Fruit fly (Drosophila melanogaster) whole organism, embryonic: Measurements from ENCODE around the gene CG2614.
A peak's percentile ranks its signal among the peaks of the same experiment; 100 is the strongest.

Experiments used
- Awh ChIP-seq: fragments of 200-800 bp; sonication (Bioruptor generic); IDR thresholded peaks from 2 replicates; pipeline ENCODE4, ENCODE4 v1.3.6; 2022; ENCODE audit warnings: missing biosample characterization, missing genetic modification characterization
- Bgb ChIP-seq: fragments of 200-800 bp; sonication (Bioruptor generic); IDR thresholded peaks from 2 replicates; pipeline ENCODE4 v1.3.6; 2022; ENCODE audit warnings: missing biosample characterization, missing genetic modification characterization; ENCODE audit not compliant: partially characterized antibody
- CG10565 ChIP-seq: fragments of 200-800 bp; sonication (Bioruptor generic); optimal IDR thresholded peaks from 3 replicates; lab custom pipeline; 2016; ENCODE audit warnings: missing biosample characterization, mild to moderate bottlenecking, missing genetic modification characterization
- CG11695 ChIP-seq: fragments of 200-800 bp; sonication (Bioruptor generic); IDR thresholded peaks from 3 replicates; pipeline ENCODE4 v1.3.6; 2022; ENCODE audit warnings: missing biosample characterization, missing genetic modification characterization
- CG12071 ChIP-seq: fragments of 200-800 bp; sonication (Bioruptor generic); optimal IDR thresholded peaks from 3 replicates; lab custom pipeline; 2018; ENCODE audit warnings: missing biosample characterization, mild to moderate bottlenecking, missing genetic modification characterization
- CG12104 ChIP-seq: fragments of 200-800 bp; sonication (Bioruptor generic); optimal IDR thresholded peaks from 3 replicates; lab custom pipeline; 2016; ENCODE audit warnings: missing biosample characterization, missing genetic modification characterization
- CG12769 ChIP-seq: fragments of 200-800 bp; sonication (Bioruptor generic); optimal IDR thresholded peaks from 2 replicates; lab custom pipeline; 2019; ENCODE audit warnings: missing biosample characterization, mild to moderate bottlenecking, missing genetic modification characterization, moderate library complexity
- CG13123 ChIP-seq: fragments of 200-800 bp; sonication (Bioruptor generic); optimal IDR thresholded peaks from 2 replicates; lab custom pipeline; 2016; ENCODE audit warnings: missing biosample characterization, missing genetic modification characterization
- CG14667 ChIP-seq: fragments of 200-800 bp; sonication (Bioruptor generic); IDR thresholded peaks from 2 replicates; pipeline ENCODE4 v1.3.6; 2022; ENCODE audit warnings: missing biosample characterization, missing genetic modification characterization
- CG14860 ChIP-seq: fragments of 200-800 bp; sonication (Bioruptor generic); IDR thresholded peaks from 3 replicates; pipeline ENCODE4 v1.3.6; 2022; ENCODE audit warnings: missing biosample characterization, missing genetic modification characterization; ENCODE audit not compliant: partially characterized antibody
- CG17912 ChIP-seq: fragments of 200-800 bp; sonication (Bioruptor generic); optimal IDR thresholded peaks from 2 replicates; lab custom pipeline; 2018; ENCODE audit warnings: missing biosample characterization, mild to moderate bottlenecking, missing genetic modification characterization
- CG30020 ChIP-seq: fragments of 200-800 bp; optimal IDR thresholded peaks from 2 replicates; lab custom pipeline; 2019; ENCODE audit warnings: missing biosample characterization, mild to moderate bottlenecking, missing genetic modification characterization, moderate library complexity
- CG31388 ChIP-seq: fragments of 200-800 bp; sonication (Bioruptor generic); optimal IDR thresholded peaks from 2 replicates; lab custom pipeline; 2016; ENCODE audit warnings: missing biosample characterization, missing genetic modification characterization
- CG4282 ChIP-seq: fragments of 200-800 bp; sonication (Bioruptor generic); optimal IDR thresholded peaks from 2 replicates; lab custom pipeline; 2016; ENCODE audit warnings: missing biosample characterization, missing genetic modification characterization
- CG4328 ChIP-seq: fragments of 200-800 bp; sonication (Bioruptor generic); optimal IDR thresholded peaks from 3 replicates; lab custom pipeline; 2017; ENCODE audit warnings: missing biosample characterization, missing genetic modification reagents, missing genetic modification characterization
- CG6791 ChIP-seq: fragments of 200-800 bp; sonication (Bioruptor generic); IDR thresholded peaks from 3 replicates; pipeline ENCODE4 v1.3.6; 2022; ENCODE audit warnings: missing biosample characterization, missing genetic modification characterization; ENCODE audit not compliant: partially characterized antibody
- CG6854 ChIP-seq: fragments of 200-800 bp; sonication (Bioruptor generic); optimal IDR thresholded peaks from 3 replicates; lab custom pipeline; 2017; ENCODE audit warnings: missing biosample characterization, mild to moderate bottlenecking, missing genetic modification characterization
- CG7963 ChIP-seq: fragments of 200-800 bp; sonication (Bioruptor generic); IDR thresholded peaks from 3 replicates; pipeline ENCODE4 v1.3.6; 2022; ENCODE audit warnings: missing biosample characterization, missing genetic modification characterization; ENCODE audit not compliant: partially characterized antibody
- CG9797 ChIP-seq: fragments of 200-800 bp; sonication (Bioruptor generic); optimal IDR thresholded peaks from 3 replicates; lab custom pipeline; 2018; ENCODE audit warnings: missing biosample characterization, mild to moderate bottlenecking, missing genetic modification characterization
- CHES-1-like ChIP-seq: fragments of 200-800 bp; sonication (Bioruptor generic); optimal IDR thresholded peaks from 2 replicates; lab custom pipeline; 2016; ENCODE audit warnings: missing biosample characterization, missing genetic modification characterization
- CoRest ChIP-seq: fragments of 200-800 bp; sonication (Bioruptor generic); optimal IDR thresholded peaks from 3 replicates; lab custom pipeline; 2018; ENCODE audit warnings: missing biosample characterization, mild to moderate bottlenecking, missing genetic modification characterization, moderate library complexity
- Dp ChIP-seq: fragments of 200-800 bp; sonication (Bioruptor generic); optimal IDR thresholded peaks from 2 replicates; lab custom pipeline; 2018; ENCODE audit warnings: missing biosample characterization, mild to moderate bottlenecking, missing genetic modification characterization, moderate library complexity
- E2f2 ChIP-seq: fragments of 200-800 bp; sonication (Bioruptor generic); IDR thresholded peaks from 2 replicates; pipeline ENCODE4 v1.3.6; 2022; ENCODE audit warnings: missing biosample characterization, missing genetic modification characterization
- GATAe ChIP-seq: fragments of 200-800 bp; sonication (Bioruptor generic); conservative IDR thresholded peaks from 2 replicates; pipeline ENCODE4 v1.3.6; 2022; ENCODE audit warnings: missing biosample characterization, missing genetic modification characterization
- MBD-R2 ChIP-seq: fragments of 200-800 bp; sonication (Bioruptor generic); IDR thresholded peaks from 2 replicates; pipeline ENCODE4 v1.3.6; 2022; ENCODE audit warnings: missing biosample characterization, missing genetic modification characterization
- MESR4 ChIP-seq: fragments of 200-800 bp; sonication (Bioruptor generic); optimal IDR thresholded peaks from 2 replicates; lab custom pipeline; 2018; ENCODE audit warnings: missing biosample characterization, mild to moderate bottlenecking, missing genetic modification characterization, moderate library complexity
- Med ChIP-seq: fragments of 200-800 bp; sonication (Bioruptor generic); peaks from one replicate; lab custom pipeline; 2016; ENCODE audit warnings: missing biosample characterization, missing genetic modification characterization, mild to moderate bottlenecking, inconsistent platforms, moderate library complexity
- Nf-YA ChIP-seq: fragments of 200-800 bp; sonication (Bioruptor generic); IDR thresholded peaks from 2 replicates; pipeline ENCODE4 v1.3.6; 2022; ENCODE audit warnings: missing biosample characterization, missing genetic modification characterization
- Ptx1 ChIP-seq: fragments of 200-800 bp; sonication (Bioruptor generic); IDR thresholded peaks from 2 replicates; pipeline ENCODE4 v1.3.6; 2022; ENCODE audit warnings: missing biosample characterization, missing genetic modification characterization
- Rfx ChIP-seq: fragments of 200-800 bp; sonication (Bioruptor generic); IDR thresholded peaks from 2 replicates; pipeline ENCODE4 v1.3.6; 2022; ENCODE audit warnings: missing biosample characterization, missing genetic modification characterization
- Scr ChIP-seq: fragments of 200-800 bp; sonication (Bioruptor generic); IDR thresholded peaks from 2 replicates; pipeline ENCODE4 v1.3.6; 2022; ENCODE audit warnings: missing biosample characterization, missing genetic modification characterization; ENCODE audit not compliant: partially characterized antibody
- TFAM ChIP-seq: fragments of 200-800 bp; sonication (Bioruptor generic); optimal IDR thresholded peaks from 2 replicates; lab custom pipeline; 2017; ENCODE audit warnings: missing biosample characterization, missing genetic modification characterization, inconsistent platforms
- amos ChIP-seq: fragments of 200-800 bp; sonication (Bioruptor generic); IDR thresholded peaks from 2 replicates; pipeline ENCODE4 v1.3.6; 2022; ENCODE audit warnings: missing biosample characterization, missing genetic modification characterization; ENCODE audit not compliant: partially characterized antibody
- bbx ChIP-seq: fragments of 200-800 bp; sonication (Bioruptor generic); IDR thresholded peaks from 2 replicates; pipeline ENCODE4 v1.3.6; 2022; ENCODE audit warnings: missing biosample characterization, missing genetic modification characterization; ENCODE audit not compliant: partially characterized antibody
- br ChIP-seq: fragments of >200 bp; optimal IDR thresholded peaks from 2 replicates; lab custom pipeline; 2017
- btn ChIP-seq: fragments of 200-800 bp; sonication (Bioruptor generic); optimal IDR thresholded peaks from 2 replicates; lab custom pipeline; 2016; ENCODE audit warnings: missing biosample characterization, missing genetic modification characterization
- ci ChIP-seq: fragments of 200-800 bp; sonication (Bioruptor generic); IDR thresholded peaks from 3 replicates; pipeline ENCODE4 v1.3.6; 2022; ENCODE audit warnings: missing biosample characterization, missing genetic modification characterization
- dm ChIP-seq: fragments of 200-800 bp; sonication (Bioruptor generic); optimal IDR thresholded peaks from 3 replicates; lab custom pipeline; 2016; ENCODE audit warnings: missing biosample characterization, missing genetic modification characterization
- esg ChIP-seq: fragments of 200-800 bp; sonication (Bioruptor generic); conservative IDR thresholded peaks from 2 replicates; pipeline ENCODE4 v1.3.6; 2022; ENCODE audit warnings: missing biosample characterization, missing genetic modification characterization
- eve ChIP-seq, 2 experiments: fragments of >200 bp; optimal IDR thresholded peaks; 2 replicates each; lab custom pipeline; 2017; ENCODE audit warnings: missing biosample characterization in 2 of 2, missing genetic modification characterization in 2 of 2
- gsb-n ChIP-seq: fragments of 200-800 bp; sonication (Bioruptor generic); optimal IDR thresholded peaks from 3 replicates; lab custom pipeline; 2018; ENCODE audit warnings: missing biosample characterization, mild to moderate bottlenecking, missing genetic modification characterization
- gt ChIP-seq: fragments of 200-800 bp; sonication (Bioruptor generic); IDR thresholded peaks from 2 replicates; pipeline ENCODE4 v1.3.6; 2022; ENCODE audit warnings: missing biosample characterization, missing genetic modification characterization
- h ChIP-seq: fragments of >200 bp; optimal IDR thresholded peaks from 2 replicates; lab custom pipeline; 2017
- hbn ChIP-seq: fragments of 200-800 bp; sonication (Bioruptor generic); IDR thresholded peaks from 2 replicates; pipeline ENCODE4 v1.3.6; 2022; ENCODE audit warnings: missing biosample characterization, missing genetic modification characterization; ENCODE audit not compliant: partially characterized antibody
- jumu ChIP-seq: fragments of 200-800 bp; sonication (Bioruptor generic); optimal IDR thresholded peaks from 3 replicates; lab custom pipeline; 2016; ENCODE audit warnings: missing biosample characterization, missing genetic modification characterization
- pzg ChIP-seq: fragments of 200-800 bp; sonication (Bioruptor generic); optimal IDR thresholded peaks from 3 replicates; lab custom pipeline; 2018; ENCODE audit warnings: missing biosample characterization, mild to moderate bottlenecking, missing genetic modification characterization, moderate library complexity
- sim ChIP-seq: fragments of 200-800 bp; sonication (Bioruptor generic); IDR thresholded peaks from 2 replicates; pipeline ENCODE4 v1.3.6; 2022; ENCODE audit warnings: missing biosample characterization, missing genetic modification characterization
- stwl ChIP-seq: fragments of 200-800 bp; sonication (Bioruptor generic); optimal IDR thresholded peaks from 3 replicates; lab custom pipeline; 2018; ENCODE audit warnings: missing biosample characterization, mild to moderate bottlenecking, missing genetic modification characterization, moderate library complexity
- tgo ChIP-seq: fragments of 200-800 bp; sonication (Bioruptor generic); IDR thresholded peaks from 3 replicates; pipeline ENCODE4 v1.3.6; 2022; ENCODE audit warnings: missing biosample characterization, missing genetic modification characterization
- toy ChIP-seq: fragments of 200-800 bp; sonication (Bioruptor generic); IDR thresholded peaks from 2 replicates; pipeline ENCODE4 v1.3.6; 2022; ENCODE audit warnings: missing biosample characterization, missing genetic modification characterization
- twi ChIP-seq: fragments of 200-800 bp; optimal IDR thresholded peaks from 2 replicates; lab custom pipeline; 2019; ENCODE audit warnings: missing biosample characterization, mild to moderate bottlenecking, missing genetic modification characterization, moderate library complexity
- unc-4 ChIP-seq: fragments of 200-800 bp; sonication (Bioruptor generic); IDR thresholded peaks from 2 replicates; pipeline ENCODE4 v1.3.6; 2022; ENCODE audit warnings: missing biosample characterization, missing genetic modification characterization; ENCODE audit not compliant: partially characterized antibody
- wek ChIP-seq: fragments of 200-800 bp; sonication (Bioruptor generic); optimal IDR thresholded peaks from 3 replicates; lab custom pipeline; 2018; ENCODE audit warnings: missing biosample characterization, mild to moderate bottlenecking, missing genetic modification characterization, moderate library complexity

CG2614 gene

dm6 chr2L:20682136-20682733, 26.0 kb downstream of the CG2614 start, which contains the start of gene CG2617 (continued):
- TF ChIP-seq MBD-R2 (peak; percentile 52), CG6791 (GFP tag; lab: Robert Waterston, UW) (peak; percentile 13; the same call in 1 of the 3 replicates), Scr (GFP tag; lab: Robert Waterston, UW) (peak; percentile 60), CG12104 (peak; percentile 1), gt (GFP tag; lab: Robert Waterston, UW) (no peak), MESR4 (GFP tag; lab: Kevin White, UChicago) (peak; percentile 18), CG6854 (no peak), h (lab: Kevin White, UChicago) (no peak), CG7963 (GFP tag; lab: Robert Waterston, UW) (0 out of 3 replicates have a peak, but pooled peaks have one; percentile 20), CG4282 (GFP tag; lab: Kevin White, UChicago) (no peak), tgo (GFP tag; lab: Robert Waterston, UW) (0 out of 3 replicates have a peak, but pooled peaks have one; percentile 8), Med (GFP tag; lab: Kevin White, UChicago) (peak; percentile 55), Nf-YA (no peak), twi (tag; lab: Kevin White, UChicago) (no peak), CoRest (tag; lab: Kevin White, UChicago) (peak; percentile 33), pzg (GFP tag; lab: Kevin White, UChicago) (peak; percentile 18), stwl (tag; lab: Kevin White, UChicago) (peak; percentile 16), CG14860 (no peak), CG4328 (GFP tag; lab: Kevin White, UChicago) (no peak), Ptx1 (0 out of 2 replicates have a peak, but pooled peaks have one; percentile 2), unc-4 (peak; percentile 44), eve (GFP tag; optimal IDR thresholded peaks at IDR 0.05; lab: Kevin White, UChicago) (no peak), CG12769 (no peak), toy (GFP tag; lab: Robert Waterston, UW) (no peak), Dp (peak; percentile 44), GATAe (GFP tag; lab: Robert Waterston, UW) (no peak), wek (GFP tag; lab: Kevin White, UChicago) (no peak), CG17912 (no peak), dm (no peak), Bgb (GFP tag; lab: Robert Waterston, UW) (0 out of 2 replicates have a peak, but pooled peaks have one; percentile 42), CG12071 (GFP tag; lab: Kevin White, UChicago) (no peak), E2f2 (GFP tag; lab: Robert Waterston, UW) (peak; percentile 65), bbx (GFP tag; lab: Robert Waterston, UW) (peak; percentile 21; the same call in 1 of the 2 replicates), CG31388 (GFP tag; lab: Kevin White, UChicago) (no peak), esg (GFP tag; lab: Robert Waterston, UW) (0 out of 2 replicates have a peak, but pooled peaks have one; percentile 2), TFAM (no peak), CG9797 (GFP tag; lab: Kevin White, UChicago) (peak; percentile 43), CG30020 (peak; percentile 66), amos (GFP tag; lab: Robert Waterston, UW) (peak; percentile 37; the same call in 1 of the 2 replicates)
- TF ChIP-seq, all 482 proteins: peak for 28

- TF ChIP-seq btn (GFP tag; lab: Kevin White, UChicago), result no peak
- TF ChIP-seq Awh (GFP tag; lab: Robert Waterston, UW), result no peak
- no peak for TF ChIP-seq CHES-1-like
- no peak for TF ChIP-seq CG14667
- no peak for TF ChIP-seq CG11695 (GFP tag; lab: Robert Waterston, UW)
- no peak for TF ChIP-seq ci (GFP tag; lab: Robert Waterston, UW)
- TF ChIP-seq Rfx, result no peak
- TF ChIP-seq hbn (GFP tag; lab: Robert Waterston, UW), result no peak
- TF ChIP-seq jumu (GFP tag; lab: Kevin White, UChicago), result no peak
- no peak for TF ChIP-seq gsb-n
- no peak for TF ChIP-seq sim (GFP tag; lab: Robert Waterston, UW)
- no peak for TF ChIP-seq br (lab: Kevin White, UChicago)
- no peak for TF ChIP-seq CG13123 (GFP tag; lab: Kevin White, UChicago)
- no peak for TF ChIP-seq CG10565 (GFP tag; lab: Kevin White, UChicago)
Observed at dm6 chr2L:20688722-20689121, 32.5 kb downstream of the CG2614 start.
